Worm (Caenorhabditis elegans) whole organism, L4/young adult: ENCODE measurements around the gene R102.8.

Experiments used
- dao-5 ChIP-seq: sonication (generic microtip); optimal IDR thresholded peaks from 2 replicates; lab custom pipeline; 2016; ENCODE audit warnings: missing genotype, missing genetic modification characterization, moderate library complexity, missing compliant biosample characterization
- him-1 ChIP-seq: sonication (generic microtip); optimal IDR thresholded peaks from 2 replicates; lab custom pipeline; 2016; ENCODE audit warnings: missing genotype, missing genetic modification reagents, missing genetic modification characterization, missing compliant biosample characterization

DNA sequence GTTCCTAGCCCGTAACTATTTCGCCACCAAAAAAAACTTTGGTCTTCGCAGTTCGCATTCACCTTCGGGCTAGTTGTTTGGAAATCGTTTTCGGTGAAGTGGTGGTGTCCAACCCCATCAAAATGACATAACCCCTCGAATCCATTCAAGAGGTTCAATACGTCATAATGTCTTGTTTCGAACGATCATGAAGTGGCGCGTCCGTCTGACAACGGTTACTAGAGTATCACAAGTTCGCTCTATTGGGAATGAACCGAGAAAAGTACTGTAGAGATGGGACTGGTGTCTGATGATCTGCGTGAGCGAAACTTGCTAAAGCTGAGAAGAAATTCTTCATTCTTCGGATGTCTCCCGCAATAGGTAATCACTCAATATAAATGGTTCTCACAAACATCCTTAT lies 37.7 kb upstream of the R102.8 start, which contains the start of gene ZC168.2:
- TF ChIP-seq him-1 (tag; lab: Kevin White, UChicago) (no peak), dao-5 (tag; lab: Kevin White, UChicago) (no peak)
